Worm (Caenorhabditis elegans): ENCODE measurements around the gene Y27F2A.8.
"Not testable (repeated sequence)": the region's sequence is repeated elsewhere in the genome, so short reads cannot be mapped to it uniquely, and the experiment has no call there.

DNA sequence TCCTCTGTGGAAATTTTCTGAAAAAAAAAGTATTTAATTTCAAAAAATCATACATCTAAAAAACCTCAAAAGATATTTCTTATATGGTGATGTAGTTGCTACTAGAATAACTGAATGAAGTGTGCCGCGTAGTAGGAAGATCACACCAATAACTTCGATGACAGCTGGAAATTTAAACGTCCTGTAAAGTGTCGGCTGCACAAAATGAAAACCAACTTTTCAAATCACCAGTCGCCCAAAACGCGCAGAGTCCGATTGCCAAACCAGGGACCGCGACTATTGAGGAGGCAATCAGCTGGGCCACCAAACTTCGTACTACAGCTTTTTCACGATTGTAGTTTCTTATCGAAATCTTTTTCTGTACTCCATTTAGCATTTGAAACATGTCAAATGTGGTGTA is 17.7 kb downstream of the Y27F2A.8 start, which contains the start of gene sri-48:
- TF ChIP-seq him-1, dao-5, W03F9.2 (tag; optimal IDR thresholded peaks at IDR 0.05): not testable (repeated sequence)
